Fruit fly (Drosophila melanogaster) whole organism, embryonic: ENCODE data around the gene Tsp29Fb.
A peak's percentile ranks its signal among the peaks of the same experiment; 100 is the strongest.

Source experiments
- Aef1 ChIP-seq: fragments of 200-800 bp; sonication (Bioruptor generic); IDR thresholded peaks from 3 replicates; pipeline ENCODE4 v1.3.6; 2022; ENCODE audit warnings: missing biosample characterization, missing genetic modification characterization
- B-H1 ChIP-seq: fragments of 200-800 bp; sonication (Bioruptor generic); IDR thresholded peaks from 3 replicates; pipeline ENCODE4 v1.3.6; 2022; ENCODE audit warnings: missing biosample characterization, missing genetic modification characterization
- C15 ChIP-seq: fragments of 200-800 bp; sonication (Bioruptor generic); IDR thresholded peaks from 3 replicates; pipeline ENCODE4 v1.3.6; 2022; ENCODE audit warnings: missing biosample characterization, missing genetic modification characterization
- CG10366 ChIP-seq: fragments of 200-800 bp; sonication (Bioruptor generic); IDR thresholded peaks from 2 replicates; pipeline ENCODE4 v1.3.6; 2022; ENCODE audit warnings: missing biosample characterization, missing genetic modification characterization
- CG10431 ChIP-seq: fragments of 200-800 bp; sonication (Bioruptor generic); optimal IDR thresholded peaks from 3 replicates; lab custom pipeline; 2018; ENCODE audit warnings: missing biosample characterization, mild to moderate bottlenecking, missing genetic modification characterization
- CG11085 ChIP-seq: fragments of 200-800 bp; sonication (Bioruptor generic); IDR thresholded peaks from 2 replicates; pipeline ENCODE4 v1.3.6; 2022; ENCODE audit warnings: missing biosample characterization, missing genetic modification characterization
- CG11398 ChIP-seq: fragments of 200-800 bp; sonication (Bioruptor generic); optimal IDR thresholded peaks from 2 replicates; lab custom pipeline; 2016; ENCODE audit warnings: missing biosample characterization, missing genetic modification characterization
- CG13287 ChIP-seq: fragments of 200-800 bp; sonication (Bioruptor generic); IDR thresholded peaks from 2 replicates; pipeline ENCODE4 v1.3.6; 2022; ENCODE audit warnings: missing biosample characterization, missing genetic modification characterization; ENCODE audit not compliant: partially characterized antibody
- CG13775 ChIP-seq: fragments of 200-800 bp; sonication (Bioruptor generic); optimal IDR thresholded peaks from 3 replicates; lab custom pipeline; 2017; ENCODE audit warnings: missing biosample characterization, mild to moderate bottlenecking, missing genetic modification characterization
- CG15011 ChIP-seq: fragments of 200-800 bp; sonication (Bioruptor generic); optimal IDR thresholded peaks from 3 replicates; lab custom pipeline; 2018; ENCODE audit warnings: missing biosample characterization, mild to moderate bottlenecking, missing genetic modification characterization
- CG15479 ChIP-seq: fragments of 200-800 bp; sonication (Bioruptor generic); optimal IDR thresholded peaks from 3 replicates; lab custom pipeline; 2019; ENCODE audit warnings: missing biosample characterization, mild to moderate bottlenecking, missing genetic modification characterization, moderate library complexity
- CG17802 ChIP-seq: fragments of 200-800 bp; sonication (Bioruptor generic); optimal IDR thresholded peaks from 2 replicates; lab custom pipeline; 2018; ENCODE audit warnings: missing biosample characterization, mild to moderate bottlenecking, missing genetic modification characterization, moderate library complexity
- CG4404 ChIP-seq: fragments of 200-800 bp; sonication (Bioruptor generic); IDR thresholded peaks from 2 replicates; pipeline ENCODE4 v1.3.6; 2022; ENCODE audit warnings: missing biosample characterization, missing genetic modification characterization
- CG6272 ChIP-seq: fragments of 200-800 bp; sonication (Bioruptor generic); IDR thresholded peaks from 2 replicates; pipeline ENCODE4 v1.3.6; 2022; ENCODE audit warnings: missing biosample characterization, missing genetic modification characterization
- CG6689 ChIP-seq: fragments of 200-800 bp; sonication (Bioruptor generic); IDR thresholded peaks from 2 replicates; pipeline ENCODE4 v1.3.6; 2022; ENCODE audit warnings: missing biosample characterization, missing genetic modification characterization
- CG7372 ChIP-seq: fragments of 200-800 bp; sonication (Bioruptor generic); IDR thresholded peaks from 2 replicates; pipeline ENCODE4 v1.3.6; 2022; ENCODE audit warnings: missing biosample characterization, missing genetic modification characterization
- CG7745 ChIP-seq: fragments of 200-800 bp; sonication (Bioruptor generic); optimal IDR thresholded peaks from 2 replicates; lab custom pipeline; 2018; ENCODE audit warnings: missing biosample characterization, mild to moderate bottlenecking, missing genetic modification characterization, moderate library complexity
- CG7786 ChIP-seq: fragments of 200-800 bp; sonication (Bioruptor generic); optimal IDR thresholded peaks from 2 replicates; lab custom pipeline; 2016; ENCODE audit warnings: missing biosample characterization, missing genetic modification characterization
- CG8924 ChIP-seq: fragments of 200-800 bp; optimal IDR thresholded peaks from 3 replicates; lab custom pipeline; 2019; ENCODE audit warnings: missing biosample characterization, mild to moderate bottlenecking, missing genetic modification characterization, moderate library complexity
- CG9727 ChIP-seq: fragments of 200-800 bp; sonication (Bioruptor generic); optimal IDR thresholded peaks from 3 replicates; lab custom pipeline; 2017; ENCODE audit warnings: missing biosample characterization, mild to moderate bottlenecking, missing genetic modification characterization
- CTCF ChIP-seq: fragments of 200-800 bp; sonication (Bioruptor generic); optimal IDR thresholded peaks from 2 replicates; lab custom pipeline; 2017; ENCODE audit warnings: missing biosample characterization, mild to moderate bottlenecking, missing genetic modification characterization, moderate library complexity
- CkIIα-i1 ChIP-seq: fragments of 200-800 bp; sonication (Bioruptor generic); IDR thresholded peaks from 2 replicates; pipeline ENCODE4 v1.3.6; 2022; ENCODE audit warnings: missing biosample characterization, missing genetic modification characterization
- Dbx ChIP-seq: fragments of 200-800 bp; sonication (Bioruptor generic); IDR thresholded peaks from 3 replicates; pipeline ENCODE4 v1.3.6; 2022; ENCODE audit warnings: missing biosample characterization, missing genetic modification characterization
- Hmr ChIP-seq: fragments of 200-800 bp; sonication (Bioruptor generic); optimal IDR thresholded peaks from 3 replicates; lab custom pipeline; 2017; ENCODE audit warnings: mild to moderate bottlenecking, missing biosample characterization, missing genetic modification reagents, missing genetic modification characterization
- Nf-YB ChIP-seq: fragments of 200-800 bp; sonication (Bioruptor generic); optimal IDR thresholded peaks from 3 replicates; lab custom pipeline; 2019; ENCODE audit warnings: missing biosample characterization, mild to moderate bottlenecking, missing genetic modification characterization, moderate library complexity
- abd-A ChIP-seq: fragments of 200-800 bp; sonication (Bioruptor generic); optimal IDR thresholded peaks from 3 replicates; lab custom pipeline; 2019; ENCODE audit warnings: missing biosample characterization, mild to moderate bottlenecking, missing genetic modification characterization, moderate library complexity
- amos ChIP-seq: fragments of 200-800 bp; sonication (Bioruptor generic); IDR thresholded peaks from 2 replicates; pipeline ENCODE4 v1.3.6; 2022; ENCODE audit warnings: missing biosample characterization, missing genetic modification characterization; ENCODE audit not compliant: partially characterized antibody
- ato ChIP-seq: fragments of 200-800 bp; sonication (Bioruptor generic); IDR thresholded peaks from 2 replicates; pipeline ENCODE4 v1.3.6; 2022; ENCODE audit warnings: missing biosample characterization, missing genetic modification characterization; ENCODE audit not compliant: partially characterized antibody
- cas ChIP-seq: fragments of 200-800 bp; sonication (Bioruptor generic); IDR thresholded peaks from 2 replicates; pipeline ENCODE4 v1.3.6; 2022; ENCODE audit warnings: missing biosample characterization, missing genetic modification characterization
- cato ChIP-seq: fragments of 200-800 bp; sonication (Bioruptor generic); optimal IDR thresholded peaks from 2 replicates; lab custom pipeline; 2016; ENCODE audit warnings: missing biosample characterization, missing genetic modification characterization, borderline replicate concordance
- chinmo ChIP-seq: fragments of 200-800 bp; sonication (Bioruptor generic); IDR thresholded peaks from 4 replicates; pipeline ENCODE4 v1.3.6; 2022; ENCODE audit warnings: missing biosample characterization, missing genetic modification characterization; ENCODE audit not compliant: partially characterized antibody
- corto ChIP-seq: fragments of 200-800 bp; sonication (Bioruptor generic); optimal IDR thresholded peaks from 2 replicates; lab custom pipeline; 2016; ENCODE audit warnings: missing biosample characterization, mild to moderate bottlenecking, missing genetic modification characterization, moderate library complexity
- disco-r ChIP-seq: fragments of 200-800 bp; sonication (Bioruptor generic); optimal IDR thresholded peaks from 2 replicates; lab custom pipeline; 2016; ENCODE audit warnings: missing biosample characterization, missing genetic modification characterization
- dmrt99B ChIP-seq: fragments of 200-800 bp; sonication (Bioruptor generic); optimal IDR thresholded peaks from 2 replicates; lab custom pipeline; 2018; ENCODE audit warnings: missing biosample characterization, mild to moderate bottlenecking, missing genetic modification characterization, moderate library complexity
- dpn ChIP-seq, 2 experiments: fragments of 200-800 bp; sonication (Bioruptor generic); optimal IDR thresholded peaks; 3 replicates each; lab custom pipeline; 2016; ENCODE audit warnings: missing biosample characterization in 2 of 2, missing genetic modification characterization in 2 of 2
- en ChIP-seq: fragments of 200-800 bp; sonication (Bioruptor generic); optimal IDR thresholded peaks from 2 replicates; lab custom pipeline; 2016; ENCODE audit warnings: missing biosample characterization, missing genetic modification characterization
- fd3F ChIP-seq: fragments of 200-800 bp; sonication (Bioruptor generic); optimal IDR thresholded peaks from 2 replicates; lab custom pipeline; 2018; ENCODE audit warnings: missing biosample characterization, mild to moderate bottlenecking, missing genetic modification characterization, moderate library complexity
- fd96Cb ChIP-seq: fragments of 200-800 bp; sonication (Bioruptor generic); optimal IDR thresholded peaks from 2 replicates; lab custom pipeline; 2018; ENCODE audit warnings: missing biosample characterization, mild to moderate bottlenecking, missing genetic modification characterization, moderate library complexity
- ftz-f1 ChIP-seq: fragments of 200-800 bp; sonication (Bioruptor generic); optimal IDR thresholded peaks from 2 replicates; lab custom pipeline; 2016; ENCODE audit warnings: missing biosample characterization, missing genetic modification characterization
- gfzf ChIP-seq: fragments of 200-800 bp; sonication (Bioruptor generic); optimal IDR thresholded peaks from 2 replicates; lab custom pipeline; 2016; ENCODE audit warnings: missing biosample characterization, mild to moderate bottlenecking, missing genetic modification characterization, moderate library complexity
- gro ChIP-seq: fragments of 200-800 bp; sonication (Bioruptor generic); optimal IDR thresholded peaks from 2 replicates; lab custom pipeline; 2016; ENCODE audit warnings: missing biosample characterization, missing genetic modification characterization
- ken ChIP-seq: fragments of 200-800 bp; sonication (Bioruptor generic); IDR thresholded peaks from 3 replicates; pipeline ENCODE4 v1.3.6; 2022; ENCODE audit warnings: missing biosample characterization, missing genetic modification characterization
- lab ChIP-seq: fragments of 200-800 bp; sonication (Bioruptor generic); optimal IDR thresholded peaks from 3 replicates; lab custom pipeline; 2017; ENCODE audit warnings: missing biosample characterization, missing genetic modification characterization, mild to moderate bottlenecking, moderate library complexity, missing genetic modification reagents
- lola ChIP-seq, 3 experiments: fragments of >200 bp in 2 of 3; fragments of 200-800 bp in 1 of 3; sonication (Bioruptor generic) in 1 of 3; optimal IDR thresholded peaks; 2 replicates each; lab custom pipeline; 2017 to 2019; ENCODE audit warnings: missing biosample characterization in 3 of 3, missing genetic modification characterization in 3 of 3, mild to moderate bottlenecking in 1 of 3, moderate library complexity in 1 of 3
- nmo ChIP-seq: fragments of 200-800 bp; sonication (Bioruptor generic); optimal IDR thresholded peaks from 2 replicates; lab custom pipeline; 2018; ENCODE audit warnings: missing biosample characterization, mild to moderate bottlenecking, missing genetic modification characterization, moderate library complexity
- p53 ChIP-seq: fragments of 200-800 bp; sonication (Bioruptor generic); optimal IDR thresholded peaks from 2 replicates; lab custom pipeline; 2016; ENCODE audit warnings: missing biosample characterization, missing genetic modification characterization
- peb ChIP-seq: fragments of 200-800 bp; sonication (Bioruptor generic); IDR thresholded peaks from 2 replicates; pipeline ENCODE4 v1.3.6; 2022; ENCODE audit warnings: missing biosample characterization, missing genetic modification characterization
- sna ChIP-seq: fragments of 200-800 bp; sonication (Bioruptor generic); IDR thresholded peaks from 2 replicates; pipeline ENCODE4 v1.3.6; 2022; ENCODE audit warnings: missing biosample characterization, missing genetic modification characterization; ENCODE audit not compliant: partially characterized antibody
- tap ChIP-seq: fragments of 200-800 bp; optimal IDR thresholded peaks from 3 replicates; lab custom pipeline; 2019; ENCODE audit warnings: missing biosample characterization, mild to moderate bottlenecking, missing genetic modification characterization, moderate library complexity
- tup ChIP-seq: fragments of 200-800 bp; sonication (Bioruptor generic); optimal IDR thresholded peaks from 2 replicates; lab custom pipeline; 2016; ENCODE audit warnings: missing biosample characterization, mild to moderate bottlenecking, missing genetic modification characterization, moderate library complexity
- unc-4 ChIP-seq: fragments of 200-800 bp; sonication (Bioruptor generic); IDR thresholded peaks from 2 replicates; pipeline ENCODE4 v1.3.6; 2022; ENCODE audit warnings: missing biosample characterization, missing genetic modification characterization; ENCODE audit not compliant: partially characterized antibody

The Tsp29Fb gene

DNA sequence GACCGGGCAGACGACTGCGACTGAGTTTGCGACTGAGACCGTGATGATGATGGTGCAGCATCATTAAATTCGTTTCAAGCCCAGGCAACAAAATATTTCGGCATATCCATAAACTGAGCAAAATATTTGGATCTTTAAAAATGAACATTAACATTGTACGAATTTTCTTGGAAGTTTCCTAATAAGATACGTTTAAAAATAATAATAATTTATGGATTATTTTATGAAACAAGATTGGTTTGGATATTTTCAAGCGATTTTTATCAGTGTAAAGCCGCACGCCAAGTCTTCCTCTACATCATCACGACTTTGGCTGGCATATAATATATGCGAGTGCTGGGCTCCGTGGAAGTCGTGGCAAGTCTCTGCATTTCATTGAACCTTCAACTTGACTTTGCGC lies 16.9 kb upstream of the Tsp29Fb start (continued):
- TF ChIP-seq abd-A (tag; lab: Kevin White, UChicago) (no peak), amos (GFP tag; lab: Robert Waterston, UW) (no peak), CG15011 (GFP tag; lab: Kevin White, UChicago) (no peak), CG11398 (GFP tag; lab: Kevin White, UChicago) (no peak), CG13287 (GFP tag; lab: Robert Waterston, UW) (no peak), CG17802 (tag; lab: Kevin White, UChicago) (no peak), CG10366 (no peak), gro (GFP tag; lab: Kevin White, UChicago) (no peak), chinmo (GFP tag; lab: Robert Waterston, UW) (no peak), peb (GFP tag; lab: Robert Waterston, UW) (no peak), Nf-YB (GFP tag; lab: Kevin White, UChicago) (no peak), CG8924 (tag; lab: Kevin White, UChicago) (no peak), CkIIα-i1 (GFP tag; lab: Robert Waterston, UW) (no peak), ken (GFP tag; lab: Robert Waterston, UW) (no peak), lola (GFP tag; optimal IDR thresholded peaks at IDR 0.05; lab: Kevin White, UChicago) (no peak), Dbx (no peak), disco-r (no peak), sna (GFP tag; lab: Robert Waterston, UW) (no peak), CG7745 (tag; lab: Kevin White, UChicago) (no peak), Hmr (GFP tag; lab: Kevin White, UChicago) (no peak), dpn (GFP tag; optimal IDR thresholded peaks at IDR 0.05; lab: Kevin White, UChicago) (no peak), CG15479 (GFP tag; lab: Kevin White, UChicago) (no peak), dmrt99B (tag; lab: Kevin White, UChicago) (peak; percentile 57), cas (GFP tag; lab: Robert Waterston, UW) (no peak), fd96Cb (tag; lab: Kevin White, UChicago) (peak; percentile 19), CG11085 (GFP tag; lab: Robert Waterston, UW) (no peak), ato (GFP tag; lab: Robert Waterston, UW) (no peak), tap (tag; lab: Kevin White, UChicago) (peak; percentile 41), CG7372 (GFP tag; lab: Robert Waterston, UW) (no peak), ftz-f1 (GFP tag; lab: Kevin White, UChicago) (no peak), CG13775 (GFP tag; lab: Kevin White, UChicago) (no peak), cato (GFP tag; lab: Kevin White, UChicago) (no peak), tup (no peak), fd3F (no peak), en (no peak), CG6689 (GFP tag; lab: Robert Waterston, UW) (peak; percentile 31; the same call in 1 of the 2 replicates), B-H1 (GFP tag; lab: Robert Waterston, UW) (no peak), nmo (GFP tag; lab: Kevin White, UChicago) (peak; percentile 22), CG6272 (GFP tag; lab: Robert Waterston, UW) (no peak), lab (peak; percentile 12), CG10431 (no peak), corto (GFP tag; lab: Kevin White, UChicago) (peak; percentile 74), CG9727 (GFP tag; lab: Kevin White, UChicago) (no peak), C15 (GFP tag; lab: Robert Waterston, UW) (no peak), CTCF (GFP tag; lab: Kevin White, UChicago) (no peak), CG7786 (no peak), p53 (GFP tag; lab: Kevin White, UChicago) (no peak), Aef1 (GFP tag; lab: Robert Waterston, UW) (no peak), CG4404 (GFP tag; lab: Robert Waterston, UW) (no peak), gfzf (GFP tag; lab: Kevin White, UChicago) (no peak), unc-4 (GFP tag; lab: Robert Waterston, UW) (no peak)
